Worm (Caenorhabditis elegans): ENCODE data around the gene F41E7.9.
A peak's percentile ranks its signal among the peaks of the same experiment; 100 is the strongest.

- no peak for TF ChIP-seq skn-1 (tag; optimal IDR thresholded peaks at IDR 0.05)
- no peak for TF ChIP-seq ama-1 (optimal IDR thresholded peaks at IDR 0.05)
- peak; percentile 59 for TF ChIP-seq nhr-85 (tag)
- TF ChIP-seq unc-130 (tag; optimal IDR thresholded peaks at IDR 0.05), result no peak
- no peak for TF ChIP-seq sptf-1 (tag; optimal IDR thresholded peaks at IDR 0.05)
- no peak for TF ChIP-seq hlh-4 (tag; optimal IDR thresholded peaks at IDR 0.05)
- TF ChIP-seq dpl-1 (GFP tag; optimal IDR thresholded peaks at IDR 0.05), result no peak
- TF ChIP-seq ets-5 (GFP tag; IDR thresholded peaks at IDR 0.05), result no peak
- no peak for TF ChIP-seq nhr-11 (tag; optimal IDR thresholded peaks at IDR 0.05)
- TF ChIP-seq blmp-1 (tag; optimal IDR thresholded peaks at IDR 0.05), result peak; percentile 84
- no peak for TF ChIP-seq nhr-77 (tag; optimal IDR thresholded peaks at IDR 0.05)
- TF ChIP-seq mdl-1 (tag; optimal IDR thresholded peaks at IDR 0.05), result no peak
- TF ChIP-seq nhr-28 (tag; optimal IDR thresholded peaks at IDR 0.05), result no peak
Measured at ce11 chrX:10327323-10328022, 11.7 kb upstream of the F41E7.9 start, which contains the start of gene acl-5.

All from whole organism, L1 larva.